Fruit fly (Drosophila melanogaster): ENCODE results near the gene CG7202.

The CG7202 gene

dm6 chr3L:21483837-21484236 is 8.7 kb downstream of the CG7202 start (continued):
- TF ChIP-seq toy (GFP tag; IDR thresholded peaks at IDR 0.05) (no peak), tup (GFP tag; optimal IDR thresholded peaks at IDR 0.05) (no peak), MTF-1 (GFP tag; optimal IDR thresholded peaks at IDR 0.05; ENCODE audit: borderline replicate concordance) (no peak), HLH4C (GFP tag; IDR thresholded peaks at IDR 0.05; ENCODE audit: partially characterized antibody) (no peak), Bdp1 (GFP tag; optimal IDR thresholded peaks at IDR 0.05) (no peak), NC2β (GFP tag; optimal IDR thresholded peaks at IDR 0.05) (peak; percentile 29), CTCF (GFP tag; optimal IDR thresholded peaks at IDR 0.05) (peak; percentile 96), Ptx1 (GFP tag; IDR thresholded peaks at IDR 0.05) (no peak), CG18764 (GFP tag; optimal IDR thresholded peaks at IDR 0.05) (no peak), Dfd (GFP tag; optimal IDR thresholded peaks at IDR 0.05) (no peak), Doc3 (GFP tag; IDR thresholded peaks at IDR 0.05; ENCODE audit: partially characterized antibody) (no peak), yki (optimal IDR thresholded peaks at IDR 0.05) (no peak), ewg (GFP tag; optimal IDR thresholded peaks at IDR 0.05) (no peak), CG9876 (GFP tag; optimal IDR thresholded peaks at IDR 0.05) (no peak), CG8388 (GFP tag; optimal IDR thresholded peaks at IDR 0.05) (no peak), Oli (tag; optimal IDR thresholded peaks at IDR 0.05) (no peak), esg (GFP tag; conservative IDR thresholded peaks at IDR 0.05) (no peak), CG17186 (GFP tag; optimal IDR thresholded peaks at IDR 0.05) (no peak), CG13894 (tag; optimal IDR thresholded peaks at IDR 0.05) (no peak), schlank (tag; optimal IDR thresholded peaks at IDR 0.05) (no peak), stwl (tag; optimal IDR thresholded peaks at IDR 0.05) (no peak), Ssrp (tag; optimal IDR thresholded peaks at IDR 0.05) (no peak), Fer1 (GFP tag; optimal IDR thresholded peaks at IDR 0.05) (peak; percentile 53), CG3726 (GFP tag; IDR thresholded peaks at IDR 0.05) (no peak), CG7357 (GFP tag; IDR thresholded peaks at IDR 0.05) (no peak), br (optimal IDR thresholded peaks at IDR 0.05) (no peak), eyg (GFP tag; optimal IDR thresholded peaks at IDR 0.05) (no peak), D (optimal IDR thresholded peaks at IDR 0.05) (no peak), D (GFP tag; optimal IDR thresholded peaks at IDR 0.05) (no peak), hkb (optimal IDR thresholded peaks at IDR 0.05) (peak; percentile 27), hkb (GFP tag; IDR thresholded peaks at IDR 0.05) (no peak), CG3847 (GFP tag; IDR thresholded peaks at IDR 0.05) (peak; percentile 90), CG31388 (GFP tag; optimal IDR thresholded peaks at IDR 0.05) (no peak), dm (GFP tag; optimal IDR thresholded peaks at IDR 0.05) (no peak), CG9437 (GFP tag; optimal IDR thresholded peaks at IDR 0.05) (no peak), CG17385 (GFP tag; optimal IDR thresholded peaks at IDR 0.05) (no peak), pb (GFP tag; optimal IDR thresholded peaks at IDR 0.05) (no peak), ac (GFP tag; optimal IDR thresholded peaks at IDR 0.05) (no peak), CG4360 (GFP tag; IDR thresholded peaks at IDR 0.05) (no peak), CG11723 (GFP tag; optimal IDR thresholded peaks at IDR 0.05) (no peak), Stat92E (GFP tag; optimal IDR thresholded peaks at IDR 0.05) (peak in 1 of 3 experiments; percentile 26), D19B (GFP tag; optimal IDR thresholded peaks at IDR 0.05) (no peak), sqz (GFP tag; optimal IDR thresholded peaks at IDR 0.05) (no peak), CG7271 (tag; optimal IDR thresholded peaks at IDR 0.05) (no peak), Rx (GFP tag; IDR thresholded peaks at IDR 0.05) (no peak), CG11560 (tag; IDR thresholded peaks at IDR 0.05) (no peak; the same call in 2 of the 3 replicates), nau (GFP tag; optimal IDR thresholded peaks at IDR 0.05) (no peak), dmrt99B (tag; optimal IDR thresholded peaks at IDR 0.05) (no peak), CG30403 (GFP tag; optimal IDR thresholded peaks at IDR 0.05) (peak; percentile 27), sima (GFP tag; optimal IDR thresholded peaks at IDR 0.05) (no peak), CG3281 (GFP tag; optimal IDR thresholded peaks at IDR 0.05) (no peak), Kr (GFP tag; optimal IDR thresholded peaks at IDR 0.05) (no peak), Awh (GFP tag; IDR thresholded peaks at IDR 0.05) (no peak)
